Fruit fly (Drosophila melanogaster) whole organism, embryonic: ENCODE measurements around the gene CG14664.

Experiments
- Aef1 ChIP-seq: fragments of 200-800 bp; sonication (Bioruptor generic); IDR thresholded peaks from 3 replicates; pipeline ENCODE4 v1.3.6; 2022; ENCODE audit warnings: missing biosample characterization, missing genetic modification characterization
- CG10147 ChIP-seq: fragments of 200-800 bp; sonication (Bioruptor generic); optimal IDR thresholded peaks from 2 replicates; lab custom pipeline; 2019; ENCODE audit warnings: missing biosample characterization, mild to moderate bottlenecking, missing genetic modification characterization, moderate library complexity
- CG12071 ChIP-seq: fragments of 200-800 bp; sonication (Bioruptor generic); optimal IDR thresholded peaks from 3 replicates; lab custom pipeline; 2018; ENCODE audit warnings: missing biosample characterization, mild to moderate bottlenecking, missing genetic modification characterization
- CG12391 ChIP-seq: fragments of 200-800 bp; sonication (Bioruptor generic); optimal IDR thresholded peaks from 3 replicates; lab custom pipeline; 2018; ENCODE audit warnings: missing biosample characterization, mild to moderate bottlenecking, missing genetic modification characterization, moderate library complexity
- CG12942 ChIP-seq: fragments of 200-800 bp; sonication (Bioruptor generic); optimal IDR thresholded peaks from 3 replicates; lab custom pipeline; 2016; ENCODE audit warnings: missing biosample characterization, missing genetic modification characterization
- CG14710 ChIP-seq: fragments of 200-800 bp; sonication (Bioruptor generic); optimal IDR thresholded peaks from 3 replicates; lab custom pipeline; 2019; ENCODE audit warnings: missing biosample characterization, mild to moderate bottlenecking, missing genetic modification characterization, moderate library complexity
- CG15011 ChIP-seq: fragments of 200-800 bp; sonication (Bioruptor generic); optimal IDR thresholded peaks from 3 replicates; lab custom pipeline; 2018; ENCODE audit warnings: missing biosample characterization, mild to moderate bottlenecking, missing genetic modification characterization
- CG1647 ChIP-seq: fragments of 200-800 bp; sonication (Bioruptor generic); optimal IDR thresholded peaks from 3 replicates; lab custom pipeline; 2016; ENCODE audit warnings: missing biosample characterization, missing genetic modification characterization
- CG16779 ChIP-seq: fragments of 200-800 bp; sonication (Bioruptor generic); IDR thresholded peaks from 2 replicates; pipeline ENCODE4 v1.3.6; 2022; ENCODE audit warnings: missing biosample characterization, missing genetic modification characterization
- CG18011 ChIP-seq: fragments of 200-800 bp; sonication (Bioruptor generic); optimal IDR thresholded peaks from 2 replicates; lab custom pipeline; 2017; ENCODE audit warnings: missing biosample characterization, missing genetic modification characterization, mild to moderate bottlenecking, moderate library complexity, missing genotype
- CG2120 ChIP-seq: fragments of 200-800 bp; sonication (Bioruptor generic); optimal IDR thresholded peaks from 3 replicates; lab custom pipeline; 2016; ENCODE audit warnings: missing biosample characterization, missing genetic modification characterization
- CG31365 ChIP-seq: fragments of 200-800 bp; sonication (Bioruptor generic); optimal IDR thresholded peaks from 2 replicates; lab custom pipeline; 2018; ENCODE audit warnings: missing biosample characterization, mild to moderate bottlenecking, missing genetic modification characterization
- CG4328 ChIP-seq: fragments of 200-800 bp; sonication (Bioruptor generic); optimal IDR thresholded peaks from 3 replicates; lab custom pipeline; 2017; ENCODE audit warnings: missing biosample characterization, missing genetic modification reagents, missing genetic modification characterization
- CG4707 ChIP-seq: fragments of 200-800 bp; sonication (Bioruptor generic); optimal IDR thresholded peaks from 2 replicates; lab custom pipeline; 2018; ENCODE audit warnings: missing biosample characterization, mild to moderate bottlenecking, missing genetic modification characterization, moderate library complexity
- CG6683 ChIP-seq: fragments of 200-800 bp; sonication (Bioruptor generic); optimal IDR thresholded peaks from 2 replicates; lab custom pipeline; 2017; ENCODE audit warnings: missing biosample characterization, mild to moderate bottlenecking, missing genetic modification characterization, missing genetic modification reagents
- CG6689 ChIP-seq: fragments of 200-800 bp; sonication (Bioruptor generic); IDR thresholded peaks from 2 replicates; pipeline ENCODE4 v1.3.6; 2022; ENCODE audit warnings: missing biosample characterization, missing genetic modification characterization
- CG7963 ChIP-seq: fragments of 200-800 bp; sonication (Bioruptor generic); IDR thresholded peaks from 3 replicates; pipeline ENCODE4 v1.3.6; 2022; ENCODE audit warnings: missing biosample characterization, missing genetic modification characterization; ENCODE audit not compliant: partially characterized antibody
- CG8089 ChIP-seq: fragments of 200-800 bp; sonication (Bioruptor generic); optimal IDR thresholded peaks from 3 replicates; lab custom pipeline; 2016; ENCODE audit warnings: missing biosample characterization, missing genetic modification characterization
- CTCF ChIP-seq: fragments of 200-800 bp; sonication (Bioruptor generic); optimal IDR thresholded peaks from 2 replicates; lab custom pipeline; 2017; ENCODE audit warnings: missing biosample characterization, mild to moderate bottlenecking, missing genetic modification characterization, moderate library complexity
- Camta ChIP-seq: fragments of 200-800 bp; sonication (Bioruptor generic); optimal IDR thresholded peaks from 2 replicates; lab custom pipeline; 2016; ENCODE audit warnings: missing biosample characterization, missing genetic modification characterization
- D19A ChIP-seq: fragments of 200-800 bp; optimal IDR thresholded peaks from 3 replicates; lab custom pipeline; 2019; ENCODE audit warnings: missing biosample characterization, mild to moderate bottlenecking, missing genetic modification characterization, moderate library complexity
- Dad ChIP-seq: fragments of 200-800 bp; sonication (Bioruptor generic); optimal IDR thresholded peaks from 3 replicates; lab custom pipeline; 2016; ENCODE audit warnings: missing biosample characterization, missing genetic modification characterization
- Dp ChIP-seq: fragments of 200-800 bp; sonication (Bioruptor generic); optimal IDR thresholded peaks from 2 replicates; lab custom pipeline; 2018; ENCODE audit warnings: missing biosample characterization, mild to moderate bottlenecking, missing genetic modification characterization, moderate library complexity
- Hey ChIP-seq: fragments of 200-800 bp; sonication (Bioruptor generic); optimal IDR thresholded peaks from 3 replicates; lab custom pipeline; 2018; ENCODE audit warnings: missing biosample characterization, mild to moderate bottlenecking, missing genetic modification characterization
- Mes4 ChIP-seq: fragments of 200-800 bp; sonication (Bioruptor generic); optimal IDR thresholded peaks from 2 replicates; lab custom pipeline; 2016; ENCODE audit warnings: missing biosample characterization, missing genetic modification characterization
- NfI ChIP-seq: fragments of 200-800 bp; sonication (Bioruptor generic); optimal IDR thresholded peaks from 3 replicates; lab custom pipeline; 2018; ENCODE audit warnings: missing biosample characterization, mild to moderate bottlenecking, missing genetic modification characterization, moderate library complexity
- Optix ChIP-seq: fragments of 200-800 bp; sonication (Bioruptor generic); IDR thresholded peaks from 3 replicates; pipeline ENCODE4 v1.3.6; 2022; ENCODE audit warnings: missing biosample characterization, missing genetic modification characterization
- Sry-δ ChIP-seq: fragments of 200-800 bp; sonication (Bioruptor generic); optimal IDR thresholded peaks from 2 replicates; lab custom pipeline; 2016; ENCODE audit warnings: missing biosample characterization, missing genetic modification characterization
- Trl ChIP-seq, 3 experiments: fragments of >200 bp in 2 of 3; fragments of 200-800 bp in 1 of 3; sonication (Bioruptor generic) in 1 of 3; optimal IDR thresholded peaks; 2 replicates in 1 of 3; 3 replicates in 2 of 3; lab custom pipeline; 2016 to 2017; ENCODE audit warnings: missing biosample characterization in 1 of 3, missing genetic modification characterization in 1 of 3
- YL-1 ChIP-seq: fragments of 200-800 bp; sonication (Bioruptor generic); optimal IDR thresholded peaks from 3 replicates; lab custom pipeline; 2017; ENCODE audit warnings: missing biosample characterization, mild to moderate bottlenecking, missing genetic modification characterization
- ato ChIP-seq: fragments of 200-800 bp; sonication (Bioruptor generic); IDR thresholded peaks from 2 replicates; pipeline ENCODE4 v1.3.6; 2022; ENCODE audit warnings: missing biosample characterization, missing genetic modification characterization; ENCODE audit not compliant: partially characterized antibody
- br ChIP-seq: fragments of >200 bp; optimal IDR thresholded peaks from 2 replicates; lab custom pipeline; 2017
- cwo ChIP-seq: fragments of 200-800 bp; sonication (Bioruptor generic); optimal IDR thresholded peaks from 3 replicates; lab custom pipeline; 2017; ENCODE audit warnings: missing biosample characterization, missing genetic modification characterization, mild to moderate bottlenecking, moderate library complexity, missing genetic modification reagents
- eve ChIP-seq, 2 experiments: fragments of >200 bp; optimal IDR thresholded peaks; 2 replicates each; lab custom pipeline; 2017; ENCODE audit warnings: missing biosample characterization in 2 of 2, missing genetic modification characterization in 2 of 2
- exex ChIP-seq: fragments of 200-800 bp; sonication (Bioruptor generic); optimal IDR thresholded peaks from 4 replicates; lab custom pipeline; 2018; ENCODE audit warnings: missing biosample characterization, mild to moderate bottlenecking, missing genetic modification characterization, moderate library complexity
- insv ChIP-seq, 2 experiments: fragments of 200-800 bp; sonication (Bioruptor generic); optimal IDR thresholded peaks; 3 replicates each; lab custom pipeline; 2016 to 2018; ENCODE audit warnings: missing biosample characterization in 2 of 2, missing genetic modification characterization in 2 of 2
- lab ChIP-seq: fragments of 200-800 bp; sonication (Bioruptor generic); optimal IDR thresholded peaks from 3 replicates; lab custom pipeline; 2017; ENCODE audit warnings: missing biosample characterization, missing genetic modification characterization, mild to moderate bottlenecking, moderate library complexity, missing genetic modification reagents
- lilli ChIP-seq: fragments of 200-800 bp; sonication (Bioruptor generic); optimal IDR thresholded peaks from 3 replicates; lab custom pipeline; 2016; ENCODE audit warnings: missing biosample characterization, missing genetic modification characterization
- mam ChIP-seq: fragments of 200-800 bp; sonication (Bioruptor generic); optimal IDR thresholded peaks from 3 replicates; lab custom pipeline; 2016; ENCODE audit warnings: missing biosample characterization, missing genetic modification characterization
- pan ChIP-seq, 4 experiments: fragments of >200 bp in 3 of 4; fragments of 200-800 bp in 1 of 4; sonication (Bioruptor generic) in 1 of 4; optimal IDR thresholded peaks in 3 of 4; IDR thresholded peaks in 1 of 4; 2 replicates each; pipeline versions ENCODE4 v1.3.6 to Lab custom; 2017 to 2022; ENCODE audit warnings: missing biosample characterization in 2 of 4, missing genetic modification characterization in 2 of 4, mixed read lengths in 1 of 4
- pros ChIP-seq: fragments of 200-800 bp; sonication (Bioruptor generic); optimal IDR thresholded peaks from 3 replicates; lab custom pipeline; 2019; ENCODE audit warnings: missing biosample characterization, mild to moderate bottlenecking, missing genetic modification characterization, moderate library complexity
- psq ChIP-seq: fragments of 200-800 bp; sonication (Bioruptor generic); optimal IDR thresholded peaks from 2 replicates; lab custom pipeline; 2017; ENCODE audit warnings: missing biosample characterization, missing genetic modification characterization
- pzg ChIP-seq: fragments of 200-800 bp; sonication (Bioruptor generic); optimal IDR thresholded peaks from 3 replicates; lab custom pipeline; 2018; ENCODE audit warnings: missing biosample characterization, mild to moderate bottlenecking, missing genetic modification characterization, moderate library complexity
- salm ChIP-seq: fragments of 200-800 bp; sonication (Bioruptor generic); optimal IDR thresholded peaks from 2 replicates; lab custom pipeline; 2018; ENCODE audit warnings: missing biosample characterization, mild to moderate bottlenecking, missing genetic modification characterization
- sens ChIP-seq: fragments of 200-800 bp; sonication (Bioruptor generic); peaks from one replicate; lab custom pipeline; 2016; ENCODE audit warnings: missing biosample characterization, missing genetic modification characterization
- sens-2 ChIP-seq: fragments of 200-800 bp; sonication (Bioruptor generic); IDR thresholded peaks from 2 replicates; pipeline ENCODE4 v1.3.6; 2022; ENCODE audit warnings: missing biosample characterization, missing genetic modification characterization
- sob ChIP-seq: fragments of 200-800 bp; sonication (Bioruptor generic); IDR thresholded peaks from 2 replicates; pipeline ENCODE4 v1.3.6; 2022; ENCODE audit warnings: missing biosample characterization, missing genetic modification characterization
- trem ChIP-seq: fragments of 200-800 bp; optimal IDR thresholded peaks from 3 replicates; lab custom pipeline; 2019; ENCODE audit warnings: missing biosample characterization, mild to moderate bottlenecking, missing genetic modification characterization, moderate library complexity
- tx ChIP-seq: fragments of 200-800 bp; sonication (Bioruptor generic); optimal IDR thresholded peaks from 2 replicates; lab custom pipeline; 2016; ENCODE audit warnings: missing biosample characterization, missing genetic modification characterization

CG14664 gene

DNA sequence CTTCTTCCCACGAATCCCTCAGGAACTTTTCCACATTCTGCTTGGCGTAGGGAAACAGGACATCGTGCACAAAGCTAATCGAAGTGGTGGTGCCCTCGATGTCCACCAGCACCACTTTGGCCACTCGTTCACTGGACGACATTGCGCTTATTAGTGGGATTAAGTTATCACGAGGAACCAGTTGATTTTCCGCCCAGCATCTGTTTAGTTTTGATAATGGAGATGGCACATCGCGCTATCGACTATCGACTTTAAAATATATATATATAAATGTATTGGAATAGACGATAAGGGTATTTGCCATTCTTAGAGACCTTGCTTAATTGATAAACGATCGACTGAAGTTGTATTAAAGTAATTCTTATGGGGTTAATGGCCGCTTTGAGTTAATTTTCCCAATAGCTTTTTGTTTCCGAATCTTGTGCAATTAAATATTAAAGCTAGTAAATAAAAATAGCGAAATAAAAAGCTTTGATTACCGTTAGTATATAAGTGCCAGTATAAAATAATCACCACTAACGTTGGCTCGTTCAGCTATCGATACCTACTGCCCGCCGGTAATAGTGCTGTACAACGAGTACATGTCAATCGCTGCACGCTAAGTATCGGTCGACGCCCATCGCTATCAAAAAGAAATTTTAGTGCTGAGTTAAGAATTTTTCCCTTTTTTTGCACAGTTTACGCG lies 32.7 kb downstream of the CG14664 start, which contains the start of the genes Enoph and Hph (continued):
- TF ChIP-seq YL-1 (peak; percentile 15), pros (GFP tag; lab: Kevin White, UChicago) (no peak), CG10147 (GFP tag; lab: Kevin White, UChicago) (peak; percentile 79), CG16779 (GFP tag; lab: Robert Waterston, UW) (0 out of 2 replicates have a peak, but pooled peaks have one; percentile 23), CG1647 (GFP tag; lab: Kevin White, UChicago) (no peak), mam (peak; percentile 73), lab (GFP tag; lab: Kevin White, UChicago) (peak; percentile 62), Optix (GFP tag; lab: Robert Waterston, UW) (no peak), CG12071 (GFP tag; lab: Kevin White, UChicago) (no peak), salm (tag; lab: Kevin White, UChicago) (no peak), insv (GFP tag; optimal IDR thresholded peaks at IDR 0.05; lab: Kevin White, UChicago) (peak in 1 of 2 experiments; percentile 30), CG31365 (tag; lab: Kevin White, UChicago) (no peak), Mes4 (peak; percentile 15), Dad (GFP tag; lab: Kevin White, UChicago) (peak; percentile 31), CG6683 (GFP tag; lab: Kevin White, UChicago) (no peak), CTCF (GFP tag; lab: Kevin White, UChicago) (peak; percentile 6), Trl (optimal IDR thresholded peaks at IDR 0.05; lab: Kevin White, UChicago) (no peak), Trl (GFP tag; optimal IDR thresholded peaks at IDR 0.05; lab: Kevin White, UChicago) (peak; percentile 59), CG15011 (GFP tag; lab: Kevin White, UChicago) (no peak), CG14710 (tag; lab: Kevin White, UChicago) (peak; percentile 72), exex (tag; lab: Kevin White, UChicago) (peak; percentile 11), cwo (GFP tag; lab: Kevin White, UChicago) (peak; percentile 52), Aef1 (GFP tag; lab: Robert Waterston, UW) (peak; percentile 55; the same call in 2 of the 3 replicates), sens (peak; percentile 91), eve (GFP tag; optimal IDR thresholded peaks at IDR 0.05; lab: Kevin White, UChicago) (no peak), CG6689 (GFP tag; lab: Robert Waterston, UW) (peak; percentile 50; the same call in 1 of the 2 replicates), trem (tag; lab: Kevin White, UChicago) (peak; percentile 71), br (lab: Kevin White, UChicago) (no peak), lilli (GFP tag; lab: Kevin White, UChicago) (peak; percentile 79), CG18011 (GFP tag; lab: Kevin White, UChicago) (no peak), sens-2 (no peak), tx (GFP tag; lab: Kevin White, UChicago) (peak; percentile 51), D19A (tag; lab: Kevin White, UChicago) (peak; percentile 88), CG4328 (GFP tag; lab: Kevin White, UChicago) (peak; percentile 34), pzg (GFP tag; lab: Kevin White, UChicago) (peak; percentile 67), Sry-δ (peak; percentile 97), CG12942 (GFP tag; lab: Kevin White, UChicago) (peak; percentile 57), pan (optimal IDR thresholded peaks at IDR 0.05; lab: Kevin White, UChicago) (no peak), pan (GFP tag; optimal IDR thresholded peaks at IDR 0.05 in 1 of 2, IDR thresholded peaks at IDR 0.05 in 1 of 2) (peak in 1 of 2 experiments; percentile 42), CG8089 (GFP tag; lab: Kevin White, UChicago) (no peak), Camta (GFP tag; lab: Kevin White, UChicago) (peak; percentile 54), psq (GFP tag; lab: Kevin White, UChicago) (no peak), CG12391 (peak; percentile 64), sob (0 out of 2 replicates have a peak, but pooled peaks have one; percentile 42), Hey (tag; lab: Kevin White, UChicago) (no peak), ato (peak; percentile 66), CG2120 (peak; percentile 77), CG4707 (GFP tag; lab: Kevin White, UChicago) (no peak), NfI (GFP tag; lab: Kevin White, UChicago) (peak; percentile 40), CG7963 (GFP tag; lab: Robert Waterston, UW) (peak; percentile 58; the same call in 2 of the 3 replicates), Dp (GFP tag; lab: Kevin White, UChicago) (peak; percentile 48)
